Worm (Caenorhabditis elegans) whole organism, L1 larva: ENCODE measurements around the gene F07H5.13.

Experiments used
- alr-1 ChIP-seq: fragments of 200-800 bp; sonication (Bioruptor generic); optimal IDR thresholded peaks from 2 replicates; lab custom pipeline; 2018; ENCODE audit warnings: borderline replicate concordance, mild to moderate bottlenecking, missing genetic modification characterization, missing compliant biosample characterization
- aly-2 ChIP-seq: fragments of 150-350 bp; optimal IDR thresholded peaks from 2 replicates; lab custom pipeline; 2014; ENCODE audit warnings: missing biosample characterization, missing genetic modification characterization
- ama-1 ChIP-seq: fragments of 150-350 bp; optimal IDR thresholded peaks from 2 replicates; lab custom pipeline; 2014
- ceh-82 ChIP-seq, 3 experiments: fragments of 150-350 bp in 1 of 3; sonication (generic microtip) in 2 of 3; optimal IDR thresholded peaks; 2 replicates each; lab custom pipeline; 2014 to 2017; ENCODE audit warnings: missing biosample characterization in 3 of 3, missing genetic modification characterization in 3 of 3
- ceh-88 ChIP-seq: fragments of 200-800 bp; sonication (Bioruptor generic); IDR thresholded peaks from 2 replicates; pipeline ENCODE4 v1.3.6; 2022; ENCODE audit warnings: missing genetic modification characterization, missing compliant biosample characterization
- dpl-1 ChIP-seq, 3 experiments: fragments of 150-350 bp in 2 of 3; sonication (generic microtip) in 1 of 3; optimal IDR thresholded peaks; 2 replicates each; lab custom pipeline; 2014 to 2017; ENCODE audit warnings: missing biosample characterization in 3 of 3, missing genetic modification characterization in 3 of 3, missing genetic modification reagents in 3 of 3
- egl-27 ChIP-seq, 2 experiments: fragments of 150-350 bp in 1 of 2; sonication (generic microtip); optimal IDR thresholded peaks; 3 replicates each; lab custom pipeline; 2017 to 2018; ENCODE audit warnings: missing biosample characterization in 2 of 2, missing genetic modification characterization in 2 of 2, missing genetic modification reagents in 2 of 2
- fkh-8 ChIP-seq: sonication (generic microtip); optimal IDR thresholded peaks from 2 replicates; lab custom pipeline; 2016; ENCODE audit warnings: mild to moderate bottlenecking, missing genetic modification characterization, missing compliant biosample characterization
- lin-13 ChIP-seq: fragments of 150-350 bp; optimal IDR thresholded peaks from 2 replicates; lab custom pipeline; 2014; ENCODE audit warnings: missing biosample characterization, missing genetic modification reagents, missing genetic modification characterization
- mep-1 ChIP-seq: fragments of 150-350 bp; optimal IDR thresholded peaks from 2 replicates; lab custom pipeline; 2014; ENCODE audit warnings: missing biosample characterization, missing genetic modification characterization
- ztf-11 ChIP-seq, 2 experiments: sonication (generic microtip); optimal IDR thresholded peaks; 2 replicates each; lab custom pipeline; 2016 to 2017; ENCODE audit warnings: missing genetic modification characterization in 2 of 2, missing biosample characterization in 1 of 2, missing compliant biosample characterization in 1 of 2

DNA sequence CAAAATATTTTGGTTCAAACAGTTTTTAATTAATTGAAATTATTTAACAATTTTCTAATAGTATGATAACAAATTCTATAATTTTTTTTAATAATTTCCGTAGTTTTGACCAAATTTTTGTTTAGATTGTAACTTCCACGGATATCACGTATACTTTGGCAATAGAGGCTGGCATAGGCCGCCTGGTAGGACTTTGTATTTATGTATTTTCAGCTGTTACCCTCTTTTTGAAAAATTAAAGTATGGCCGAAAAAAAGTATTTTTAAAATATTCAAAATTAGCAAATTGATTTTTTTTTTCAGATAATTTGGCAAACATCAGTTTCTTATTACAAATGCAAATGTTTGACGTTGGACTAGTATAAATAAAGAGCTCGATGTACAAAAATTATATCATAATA, 23.9 kb upstream of the F07H5.13 start, which contains the start of the genes nsph-1.1 and K08F8.15:
- TF ChIP-seq ceh-82 (tag; optimal IDR thresholded peaks at IDR 0.05; lab: Kevin White, UChicago) (no peak), mep-1 (no peak), aly-2 (tag; lab: Kevin White, UChicago) (no peak), ztf-11 (tag; optimal IDR thresholded peaks at IDR 0.05; lab: Kevin White, UChicago) (no peak), dpl-1 (GFP tag; optimal IDR thresholded peaks at IDR 0.05; lab: Kevin White, UChicago) (no peak), egl-27 (tag; optimal IDR thresholded peaks at IDR 0.05; lab: Kevin White, UChicago) (no peak), alr-1 (tag; lab: Kevin White, UChicago) (no peak), lin-13 (GFP tag; lab: Kevin White, UChicago) (no peak), ceh-88 (GFP tag; lab: Robert Waterston, UW) (no peak), fkh-8 (tag; lab: Kevin White, UChicago) (no peak), ama-1 (lab: Kevin White, UChicago) (no peak)
